Fruit fly (Drosophila melanogaster) whole organism: ENCODE measurements around the gene Tango6.

ENCODE experiments used
- CG8478 ChIP-seq: fragments of >200 bp; optimal IDR thresholded peaks from 2 replicates; lab custom pipeline; 2018; ENCODE audit warnings: inconsistent platforms
- Dll ChIP-seq: fragments of >200 bp; optimal IDR thresholded peaks from 2 replicates; lab custom pipeline; 2017
- EcR ChIP-seq, 2 experiments: fragments of >200 bp; optimal IDR thresholded peaks; 2 replicates each; lab custom pipeline; 2017; ENCODE audit warnings: missing biosample characterization in 2 of 2, missing genetic modification characterization in 2 of 2, missing genetic modification reagents in 2 of 2
- pan ChIP-seq: fragments of >200 bp; optimal IDR thresholded peaks from 2 replicates; lab custom pipeline; 2017
- psq ChIP-seq: fragments of >200 bp; optimal IDR thresholded peaks from 2 replicates; lab custom pipeline; 2017
- usp ChIP-seq: fragments of >200 bp; optimal IDR thresholded peaks from 2 replicates; lab custom pipeline; 2017; ENCODE audit warnings: missing biosample characterization, missing genetic modification characterization, mixed read lengths

The Tango6 gene

dm6 chr2L:18995660-18996417 lies 27.0 kb downstream of the Tango6 start, which contains the start of gene CG10650:
TSS of gene CG10650 (minus strand) at chr2L:18995934.
- no peak for TF ChIP-seq usp (GFP tag; lab: Kevin White, UChicago)
- no peak for TF ChIP-seq EcR (GFP tag; optimal IDR thresholded peaks at IDR 0.05; lab: Kevin White, UChicago)
- TF ChIP-seq Dll (lab: Kevin White, UChicago): no peak
- TF ChIP-seq pan (lab: Kevin White, UChicago): no peak
- TF ChIP-seq psq: no peak

dm6 chr2L:18997148-18997547 lies 28.3 kb downstream of the Tango6 start, which contains the start of gene CG31792:
TSS of gene CG31792 (plus strand) at chr2L:18997448.
- TF ChIP-seq Dll (lab: Kevin White, UChicago) (no peak), usp (GFP tag; lab: Kevin White, UChicago) (no peak), CG8478 (lab: Kevin White, UChicago) (no peak), EcR (GFP tag; optimal IDR thresholded peaks at IDR 0.05; lab: Kevin White, UChicago) (no peak), psq (no peak), pan (lab: Kevin White, UChicago) (no peak)

dm6 chr2L:19002468-19002867 lies 33.6 kb downstream of the Tango6 start:
- TF ChIP-seq Dll (lab: Kevin White, UChicago): no peak

dm6 chr2L:19002959-19003371 lies 34.1 kb downstream of the Tango6 start, which contains the start of gene CG31793:
TSS of gene CG31793 (plus strand) at chr2L:19003367.
- no peak for TF ChIP-seq pan (lab: Kevin White, UChicago)
- TF ChIP-seq CG8478 (lab: Kevin White, UChicago): no peak
- TF ChIP-seq psq: no peak
- TF ChIP-seq EcR (GFP tag; optimal IDR thresholded peaks at IDR 0.05; lab: Kevin White, UChicago): no peak
- no peak for TF ChIP-seq usp (GFP tag; lab: Kevin White, UChicago)
- TF ChIP-seq Dll (lab: Kevin White, UChicago): no peak

- TF ChIP-seq EcR (GFP tag; optimal IDR thresholded peaks at IDR 0.05; lab: Kevin White, UChicago) (no peak), pan (lab: Kevin White, UChicago) (no peak), usp (GFP tag; lab: Kevin White, UChicago) (no peak), CG8478 (lab: Kevin White, UChicago) (no peak), Dll (lab: Kevin White, UChicago) (no peak), psq (no peak)
Measured at dm6 chr2L:19009130-19009529, 40.3 kb downstream of the Tango6 start, which contains the start of gene RpL30. TSS of gene RpL30 (minus strand) at chr2L:19009306.

dm6 chr2L:19010037-19010436 lies 41.2 kb downstream of the Tango6 start:
- TF ChIP-seq psq (no peak), Dll (lab: Kevin White, UChicago) (no peak), pan (lab: Kevin White, UChicago) (no peak), EcR (GFP tag; optimal IDR thresholded peaks at IDR 0.05; lab: Kevin White, UChicago) (no peak)

dm6 chr2L:19010566-19010965 lies 41.7 kb downstream of the Tango6 start, which contains the start of gene robl37BC:
TSS of gene robl37BC (plus strand) at chr2L:19010866.
- TF ChIP-seq pan (lab: Kevin White, UChicago): no peak
- no peak for TF ChIP-seq psq
- no peak for TF ChIP-seq Dll (lab: Kevin White, UChicago)
- TF ChIP-seq usp (GFP tag; lab: Kevin White, UChicago): no peak
- TF ChIP-seq CG8478 (lab: Kevin White, UChicago): no peak
- TF ChIP-seq EcR (GFP tag; optimal IDR thresholded peaks at IDR 0.05; lab: Kevin White, UChicago): no peak

- TF ChIP-seq CG8478 (lab: Kevin White, UChicago) (no peak), pan (lab: Kevin White, UChicago) (peak; percentile 62)
Measured at dm6 chr2L:19011895-19012645, 43.2 kb downstream of the Tango6 start.

dm6 chr2L:19012776-19013328 lies 44.0 kb downstream of the Tango6 start:
- no peak for TF ChIP-seq Dll (lab: Kevin White, UChicago)
- TF ChIP-seq EcR (GFP tag; optimal IDR thresholded peaks at IDR 0.05; lab: Kevin White, UChicago): no peak
- no peak for TF ChIP-seq CG8478 (lab: Kevin White, UChicago)
- no peak for TF ChIP-seq usp (GFP tag; lab: Kevin White, UChicago)
- no peak for TF ChIP-seq psq
- TF ChIP-seq pan (lab: Kevin White, UChicago): no peak

dm6 chr2L:19014032-19014880 lies 45.4 kb downstream of the Tango6 start:
- TF ChIP-seq Dll (lab: Kevin White, UChicago) (no peak), CG8478 (lab: Kevin White, UChicago) (no peak), pan (lab: Kevin White, UChicago) (no peak), EcR (GFP tag; optimal IDR thresholded peaks at IDR 0.05; lab: Kevin White, UChicago) (no peak), psq (no peak), usp (GFP tag; lab: Kevin White, UChicago) (no peak)

dm6 chr2L:19014881-19015366 lies 46.1 kb downstream of the Tango6 start:
- TF ChIP-seq CG8478 (lab: Kevin White, UChicago): no peak
- TF ChIP-seq Dll (lab: Kevin White, UChicago): no peak
- no peak for TF ChIP-seq pan (lab: Kevin White, UChicago)
- no peak for TF ChIP-seq EcR (GFP tag; optimal IDR thresholded peaks at IDR 0.05; lab: Kevin White, UChicago)
- TF ChIP-seq psq: no peak
- no peak for TF ChIP-seq usp (GFP tag; lab: Kevin White, UChicago)
